Worm (Caenorhabditis elegans): Measurements from ENCODE around the gene ZK131.11.
"Not testable (repeated sequence)": the region's sequence is repeated elsewhere in the genome, so short reads cannot be mapped to it uniquely, and the experiment has no call there.

The ZK131.11 gene

ce11 chrII:13835724-13836307 is 43.8 kb downstream of the ZK131.11 start, which contains the start of gene ins-37:
Gene ins-37 (minus strand): TSS chrII:13836107.
- not testable (repeated sequence) for TF ChIP-seq ceh-82 (tag; optimal IDR thresholded peaks at IDR 0.05); unc-62 (GFP tag; optimal IDR thresholded peaks at IDR 0.05); mdl-1 (tag; optimal IDR thresholded peaks at IDR 0.05)

ce11 chrII:13838403-13838802 is 46.4 kb downstream of the ZK131.11 start:
- TF ChIP-seq lin-39 (tag; optimal IDR thresholded peaks at IDR 0.05) (no peak), mab-5 (tag; optimal IDR thresholded peaks at IDR 0.05) (no peak), crh-2 (tag; optimal IDR thresholded peaks at IDR 0.05) (no peak), mdl-1 (tag; optimal IDR thresholded peaks at IDR 0.05) (no peak), nhr-12 (tag; optimal IDR thresholded peaks at IDR 0.05) (no peak), lin-13 (GFP tag; optimal IDR thresholded peaks at IDR 0.05) (no peak), nhr-77 (tag; optimal IDR thresholded peaks at IDR 0.05) (no peak), nhr-21 (tag; optimal IDR thresholded peaks at IDR 0.05) (no peak), zag-1 (tag; optimal IDR thresholded peaks at IDR 0.05) (no peak), nhr-237 (tag; optimal IDR thresholded peaks at IDR 0.05) (no peak), nhr-23 (tag; optimal IDR thresholded peaks at IDR 0.05) (no peak), peb-1 (tag; optimal IDR thresholded peaks at IDR 0.05) (no peak)

DNA sequence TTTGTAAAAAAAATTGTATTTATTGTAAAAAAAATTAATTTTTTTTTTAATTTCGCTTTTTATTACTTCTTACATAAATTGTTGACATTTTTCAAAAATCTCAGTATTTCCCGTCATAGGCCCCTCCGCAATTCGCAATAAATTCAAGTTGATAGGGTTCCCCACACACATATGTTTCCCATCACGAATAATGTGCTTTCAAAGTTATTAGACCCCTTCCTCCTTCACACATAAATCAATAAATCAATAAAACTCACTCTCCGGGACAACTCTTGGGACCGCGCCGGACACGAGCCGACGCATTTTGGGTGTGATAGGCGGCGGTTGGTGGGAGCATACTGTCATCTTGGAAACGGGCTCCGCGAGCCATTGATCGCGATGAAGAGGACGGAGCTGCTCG is 47.4 kb downstream of the ZK131.11 start:
- no peak for TF ChIP-seq lin-11 (tag; optimal IDR thresholded peaks at IDR 0.05)
- TF ChIP-seq crh-2 (tag; optimal IDR thresholded peaks at IDR 0.05) = no peak
- no peak for TF ChIP-seq mab-5 (tag; optimal IDR thresholded peaks at IDR 0.05)
- no peak for TF ChIP-seq nhr-23 (tag; optimal IDR thresholded peaks at IDR 0.05)
- no peak for TF ChIP-seq unc-62 (GFP tag; optimal IDR thresholded peaks at IDR 0.05)

- TF ChIP-seq fos-1 (tag; optimal IDR thresholded peaks at IDR 0.05) (no peak), sma-9 (GFP tag; optimal IDR thresholded peaks at IDR 0.05) (no peak), sma-9 (tag; optimal IDR thresholded peaks at IDR 0.05) (no peak), ztf-4 (tag; optimal IDR thresholded peaks at IDR 0.05) (no peak), peb-1 (tag; optimal IDR thresholded peaks at IDR 0.05) (no peak), gmeb-1 (tag; optimal IDR thresholded peaks at IDR 0.05) (no peak), crh-2 (tag; optimal IDR thresholded peaks at IDR 0.05) (no peak), alr-1 (tag; optimal IDR thresholded peaks at IDR 0.05) (no peak), unc-62 (GFP tag; optimal IDR thresholded peaks at IDR 0.05) (no peak), nhr-6 (tag; optimal IDR thresholded peaks at IDR 0.05) (no peak), ceh-82 (tag; optimal IDR thresholded peaks at IDR 0.05) (no peak), zag-1 (tag; optimal IDR thresholded peaks at IDR 0.05) (no peak), mbf-1 (tag; optimal IDR thresholded peaks at IDR 0.05) (no peak), lin-11 (tag; optimal IDR thresholded peaks at IDR 0.05) (no peak), elt-1 (tag; optimal IDR thresholded peaks at IDR 0.05) (no peak)
These were observed 49.3 kb downstream of the ZK131.11 start, which contains the start of gene F08G2.7 for ce11 chrII:13841106-13841854. Gene F08G2.7 (minus strand): TSS chrII:13841156.

DNA sequence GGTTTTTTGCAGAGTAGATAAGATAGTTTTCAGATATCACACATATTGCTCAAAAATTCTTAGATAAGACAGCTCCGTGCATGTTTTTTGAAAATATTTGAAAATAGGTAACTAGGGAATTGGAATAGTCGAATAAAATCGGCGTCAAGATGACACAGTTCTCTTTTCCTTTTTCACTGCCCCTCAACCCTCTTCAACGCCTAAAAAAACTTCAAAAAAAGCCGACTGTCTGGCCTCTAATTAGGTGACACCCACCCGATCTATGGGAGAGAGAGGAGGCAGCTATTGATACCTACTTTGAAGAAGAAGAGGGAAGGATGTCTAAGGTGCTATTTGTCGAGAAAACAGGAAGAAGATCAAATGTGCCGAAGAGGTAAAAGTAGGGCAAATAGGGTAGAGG is 50.3 kb downstream of the ZK131.11 start:
- TF ChIP-seq R02D3.7 (tag; optimal IDR thresholded peaks at IDR 0.05) (no peak), ztf-11 (tag; optimal IDR thresholded peaks at IDR 0.05) (no peak), unc-62 (GFP tag; optimal IDR thresholded peaks at IDR 0.05) (no peak)

ce11 chrII:13846018-13846417 is 54.0 kb downstream of the ZK131.11 start:
- TF ChIP-seq fos-1 (tag; optimal IDR thresholded peaks at IDR 0.05) = peak; percentile 77
- TF ChIP-seq skn-1 (tag; optimal IDR thresholded peaks at IDR 0.05) = no peak
- TF ChIP-seq crh-2 (tag; optimal IDR thresholded peaks at IDR 0.05) = peak; percentile 43

DNA sequence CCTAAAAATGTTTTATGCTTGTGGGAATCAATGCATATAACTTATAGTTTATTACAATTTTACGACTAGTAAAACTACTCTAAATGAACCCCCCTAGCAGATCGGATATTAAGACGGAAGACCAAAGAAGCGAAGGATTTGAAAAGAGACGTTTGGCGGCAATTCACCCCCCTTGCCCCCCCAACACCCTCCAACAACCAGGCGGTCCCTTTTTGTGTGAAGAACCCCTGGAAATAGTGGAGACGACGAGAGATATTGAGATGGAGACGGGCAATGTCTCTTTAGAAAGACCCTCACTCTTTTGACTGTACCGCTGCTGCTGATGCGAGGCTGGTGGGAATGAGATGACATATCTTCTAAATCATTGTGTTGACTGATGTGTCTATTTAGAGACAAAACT is 55.3 kb downstream of the ZK131.11 start:
- TF ChIP-seq lsy-2 (tag; optimal IDR thresholded peaks at IDR 0.05) (peak in 1 of 2 experiments; percentile 15), nhr-6 (tag; optimal IDR thresholded peaks at IDR 0.05) (no peak)

All from whole organism, L2 larva.